Fruit fly (Drosophila melanogaster) whole organism, embryonic: ENCODE results near the gene Sgs5.
A peak's percentile ranks its signal among the peaks of the same experiment; 100 is the strongest.

Experiments
- C15 ChIP-seq: fragments of 200-800 bp; sonication (Bioruptor generic); IDR thresholded peaks from 3 replicates; pipeline ENCODE4 v1.3.6; 2022; ENCODE audit warnings: missing biosample characterization, missing genetic modification characterization
- CG10366 ChIP-seq: fragments of 200-800 bp; sonication (Bioruptor generic); IDR thresholded peaks from 2 replicates; pipeline ENCODE4 v1.3.6; 2022; ENCODE audit warnings: missing biosample characterization, missing genetic modification characterization
- CG10462 ChIP-seq: fragments of 200-800 bp; sonication (Bioruptor generic); optimal IDR thresholded peaks from 2 replicates; lab custom pipeline; 2016; ENCODE audit warnings: missing biosample characterization, missing genetic modification characterization
- CG1233 ChIP-seq: fragments of 200-800 bp; sonication (Bioruptor generic); optimal IDR thresholded peaks from 4 replicates; lab custom pipeline; 2018; ENCODE audit warnings: missing biosample characterization, mild to moderate bottlenecking, missing genetic modification characterization
- CG12391 ChIP-seq: fragments of 200-800 bp; sonication (Bioruptor generic); optimal IDR thresholded peaks from 3 replicates; lab custom pipeline; 2018; ENCODE audit warnings: missing biosample characterization, mild to moderate bottlenecking, missing genetic modification characterization, moderate library complexity
- CG13123 ChIP-seq: fragments of 200-800 bp; sonication (Bioruptor generic); optimal IDR thresholded peaks from 2 replicates; lab custom pipeline; 2016; ENCODE audit warnings: missing biosample characterization, missing genetic modification characterization
- CG13296 ChIP-seq: fragments of 200-800 bp; sonication (Bioruptor generic); optimal IDR thresholded peaks from 3 replicates; lab custom pipeline; 2018; ENCODE audit warnings: missing biosample characterization, mild to moderate bottlenecking, missing genetic modification characterization
- CG13424 ChIP-seq: fragments of 200-800 bp; sonication (Bioruptor generic); optimal IDR thresholded peaks from 2 replicates; lab custom pipeline; 2019; ENCODE audit warnings: missing biosample characterization, mild to moderate bottlenecking, missing genetic modification characterization, moderate library complexity
- CG13894 ChIP-seq: fragments of 200-800 bp; sonication (Bioruptor generic); optimal IDR thresholded peaks from 3 replicates; lab custom pipeline; 2018; ENCODE audit warnings: missing biosample characterization, mild to moderate bottlenecking, missing genetic modification characterization, moderate library complexity
- CG1603 ChIP-seq: fragments of 200-800 bp; sonication (Bioruptor generic); optimal IDR thresholded peaks from 2 replicates; lab custom pipeline; 2019; ENCODE audit warnings: missing biosample characterization, mild to moderate bottlenecking, missing genetic modification characterization, moderate library complexity
- CG17568 ChIP-seq: fragments of 200-800 bp; sonication (Bioruptor generic); optimal IDR thresholded peaks from 2 replicates; lab custom pipeline; 2018; ENCODE audit warnings: missing biosample characterization, mild to moderate bottlenecking, missing genetic modification characterization, moderate library complexity
- CG17829 ChIP-seq: fragments of 200-800 bp; optimal IDR thresholded peaks from 2 replicates; lab custom pipeline; 2019; ENCODE audit warnings: missing biosample characterization, mild to moderate bottlenecking, missing genetic modification characterization, moderate library complexity
- CG18619 ChIP-seq: fragments of 200-800 bp; sonication (Bioruptor generic); optimal IDR thresholded peaks from 3 replicates; lab custom pipeline; 2017; ENCODE audit warnings: missing biosample characterization, mild to moderate bottlenecking, missing genetic modification characterization
- CG30020 ChIP-seq: fragments of 200-800 bp; optimal IDR thresholded peaks from 2 replicates; lab custom pipeline; 2019; ENCODE audit warnings: missing biosample characterization, mild to moderate bottlenecking, missing genetic modification characterization, moderate library complexity
- CG33213 ChIP-seq: fragments of 200-800 bp; sonication (Bioruptor generic); optimal IDR thresholded peaks from 3 replicates; lab custom pipeline; 2016; ENCODE audit warnings: missing biosample characterization, missing genetic modification characterization
- CG3838 ChIP-seq: fragments of 200-800 bp; sonication (Bioruptor generic); optimal IDR thresholded peaks from 3 replicates; lab custom pipeline; 2016; ENCODE audit warnings: missing biosample characterization, missing genetic modification characterization
- CG4617 ChIP-seq: fragments of 200-800 bp; sonication (Bioruptor generic); optimal IDR thresholded peaks from 3 replicates; lab custom pipeline; 2016; ENCODE audit warnings: missing biosample characterization, missing genetic modification characterization, borderline replicate concordance
- CG5180 ChIP-seq: fragments of 200-800 bp; sonication (Bioruptor generic); optimal IDR thresholded peaks from 3 replicates; lab custom pipeline; 2017; ENCODE audit warnings: missing biosample characterization, missing genetic modification characterization, mild to moderate bottlenecking, moderate library complexity, missing genetic modification reagents
- CG8359 ChIP-seq: fragments of 200-800 bp; sonication (Bioruptor generic); optimal IDR thresholded peaks from 2 replicates; lab custom pipeline; 2017; ENCODE audit warnings: missing biosample characterization, mild to moderate bottlenecking, missing genetic modification characterization, borderline replicate concordance
- CG9876 ChIP-seq: fragments of 200-800 bp; sonication (Bioruptor generic); optimal IDR thresholded peaks from 2 replicates; lab custom pipeline; 2016; ENCODE audit warnings: missing biosample characterization, missing genetic modification characterization
- Dfd ChIP-seq, 2 experiments: fragments of >200 bp; optimal IDR thresholded peaks; 2 replicates each; lab custom pipeline; 2017; ENCODE audit warnings: missing biosample characterization in 2 of 2, missing genetic modification characterization in 2 of 2
- Doc2 ChIP-seq: fragments of 200-800 bp; sonication (Bioruptor generic); IDR thresholded peaks from 2 replicates; pipeline ENCODE4 v1.3.6; 2022; ENCODE audit warnings: missing biosample characterization, missing genetic modification characterization
- Fer3 ChIP-seq: fragments of 200-800 bp; sonication (Bioruptor generic); optimal IDR thresholded peaks from 2 replicates; lab custom pipeline; 2018; ENCODE audit warnings: missing biosample characterization, mild to moderate bottlenecking, missing genetic modification characterization, moderate library complexity
- H2.0 ChIP-seq: fragments of 200-800 bp; sonication (Bioruptor generic); IDR thresholded peaks from 2 replicates; pipeline ENCODE4 v1.3.6; 2022; ENCODE audit warnings: missing biosample characterization, missing genetic modification characterization
- HHEX ChIP-seq: fragments of 200-800 bp; sonication (Bioruptor generic); optimal IDR thresholded peaks from 3 replicates; lab custom pipeline; 2017; ENCODE audit warnings: missing biosample characterization, mild to moderate bottlenecking, missing genetic modification characterization, missing genetic modification reagents
- HLH3B ChIP-seq: fragments of 200-800 bp; sonication (Bioruptor generic); IDR thresholded peaks from 2 replicates; pipeline ENCODE4 v1.3.6; 2022; ENCODE audit warnings: missing biosample characterization, missing genetic modification characterization
- Hey ChIP-seq: fragments of 200-800 bp; sonication (Bioruptor generic); optimal IDR thresholded peaks from 3 replicates; lab custom pipeline; 2018; ENCODE audit warnings: missing biosample characterization, mild to moderate bottlenecking, missing genetic modification characterization
- Hr51 ChIP-seq, 2 experiments: fragments of 200-800 bp; sonication (Bioruptor generic); optimal IDR thresholded peaks; 2 replicates in 1 of 2; 3 replicates in 1 of 2; lab custom pipeline; 2016 to 2018; ENCODE audit warnings: missing biosample characterization in 2 of 2, missing genetic modification characterization in 2 of 2, mild to moderate bottlenecking in 1 of 2, moderate library complexity in 1 of 2
- Med ChIP-seq: fragments of 200-800 bp; sonication (Bioruptor generic); peaks from one replicate; lab custom pipeline; 2016; ENCODE audit warnings: missing biosample characterization, missing genetic modification characterization, mild to moderate bottlenecking, inconsistent platforms, moderate library complexity
- NC2β ChIP-seq: fragments of 200-800 bp; sonication (Bioruptor generic); optimal IDR thresholded peaks from 2 replicates; lab custom pipeline; 2016; ENCODE audit warnings: missing biosample characterization, missing genetic modification characterization
- Sin3A ChIP-seq: fragments of >200 bp; optimal IDR thresholded peaks from 2 replicates; lab custom pipeline; 2018
- abd-A ChIP-seq: fragments of 200-800 bp; sonication (Bioruptor generic); optimal IDR thresholded peaks from 3 replicates; lab custom pipeline; 2019; ENCODE audit warnings: missing biosample characterization, mild to moderate bottlenecking, missing genetic modification characterization, moderate library complexity
- br ChIP-seq: fragments of >200 bp; optimal IDR thresholded peaks from 2 replicates; lab custom pipeline; 2017
- cato ChIP-seq: fragments of 200-800 bp; sonication (Bioruptor generic); optimal IDR thresholded peaks from 2 replicates; lab custom pipeline; 2016; ENCODE audit warnings: missing biosample characterization, missing genetic modification characterization, borderline replicate concordance
- chif ChIP-seq, 2 experiments: fragments of 200-800 bp; sonication (Bioruptor generic); optimal IDR thresholded peaks; 3 replicates each; lab custom pipeline; 2016; ENCODE audit warnings: missing biosample characterization in 2 of 2, missing genetic modification characterization in 2 of 2
- chinmo ChIP-seq: fragments of 200-800 bp; sonication (Bioruptor generic); IDR thresholded peaks from 4 replicates; pipeline ENCODE4 v1.3.6; 2022; ENCODE audit warnings: missing biosample characterization, missing genetic modification characterization; ENCODE audit not compliant: partially characterized antibody
- chn ChIP-seq: fragments of 200-800 bp; sonication (Bioruptor generic); optimal IDR thresholded peaks from 2 replicates; lab custom pipeline; 2016; ENCODE audit warnings: missing biosample characterization, missing genetic modification characterization
- cwo ChIP-seq: fragments of 200-800 bp; sonication (Bioruptor generic); optimal IDR thresholded peaks from 3 replicates; lab custom pipeline; 2017; ENCODE audit warnings: missing biosample characterization, missing genetic modification characterization, mild to moderate bottlenecking, moderate library complexity, missing genetic modification reagents
- dati ChIP-seq: fragments of 200-800 bp; sonication (Bioruptor generic); IDR thresholded peaks from 2 replicates; pipeline ENCODE4 v1.3.6; 2022; ENCODE audit warnings: missing biosample characterization, missing genetic modification characterization
- fd96Cb ChIP-seq: fragments of 200-800 bp; sonication (Bioruptor generic); optimal IDR thresholded peaks from 2 replicates; lab custom pipeline; 2018; ENCODE audit warnings: missing biosample characterization, mild to moderate bottlenecking, missing genetic modification characterization, moderate library complexity
- her ChIP-seq: fragments of 200-800 bp; sonication (Bioruptor generic); optimal IDR thresholded peaks from 2 replicates; lab custom pipeline; 2016; ENCODE audit warnings: missing biosample characterization, missing genetic modification characterization
- org-1 ChIP-seq: fragments of 200-800 bp; sonication (Bioruptor generic); optimal IDR thresholded peaks from 2 replicates; lab custom pipeline; 2017; ENCODE audit warnings: missing biosample characterization, missing genetic modification characterization
- rib ChIP-seq: fragments of 200-800 bp; sonication (Bioruptor generic); IDR thresholded peaks from 2 replicates; pipeline ENCODE4 v1.3.6; 2022; ENCODE audit warnings: missing biosample characterization, missing genetic modification characterization
- salm ChIP-seq: fragments of 200-800 bp; sonication (Bioruptor generic); optimal IDR thresholded peaks from 2 replicates; lab custom pipeline; 2018; ENCODE audit warnings: missing biosample characterization, mild to moderate bottlenecking, missing genetic modification characterization
- sc ChIP-seq, 3 experiments: fragments of >200 bp in 2 of 3; fragments of 200-800 bp in 1 of 3; sonication (Bioruptor generic) in 1 of 3; optimal IDR thresholded peaks; 2 replicates in 2 of 3; 3 replicates in 1 of 3; lab custom pipeline; 2017; ENCODE audit warnings: mild to moderate bottlenecking in 1 of 3, missing biosample characterization in 1 of 3, missing genetic modification characterization in 1 of 3, missing genetic modification reagents in 1 of 3
- slp2 ChIP-seq: fragments of 200-800 bp; sonication (Bioruptor generic); optimal IDR thresholded peaks from 2 replicates; lab custom pipeline; 2016; ENCODE audit warnings: missing biosample characterization, missing genetic modification characterization
- twi ChIP-seq: fragments of 200-800 bp; optimal IDR thresholded peaks from 2 replicates; lab custom pipeline; 2019; ENCODE audit warnings: missing biosample characterization, mild to moderate bottlenecking, missing genetic modification characterization, moderate library complexity
- unc-4 ChIP-seq: fragments of 200-800 bp; sonication (Bioruptor generic); IDR thresholded peaks from 2 replicates; pipeline ENCODE4 v1.3.6; 2022; ENCODE audit warnings: missing biosample characterization, missing genetic modification characterization; ENCODE audit not compliant: partially characterized antibody
- z ChIP-seq: fragments of 200-800 bp; sonication (Bioruptor generic); IDR thresholded peaks from 3 replicates; pipeline ENCODE4 v1.3.6; 2022; ENCODE audit warnings: missing biosample characterization, missing genetic modification characterization

Sgs5 gene

dm6 chr3R:17550827-17551468 is 44.2 kb upstream of the Sgs5 start (continued):
- no peak for TF ChIP-seq CG3838 (GFP tag; lab: Kevin White, UChicago)
- TF ChIP-seq CG10462 = peak; percentile 57
- TF ChIP-seq CG13424 (tag; lab: Kevin White, UChicago) = peak; percentile 51
- TF ChIP-seq CG9876 (GFP tag; lab: Kevin White, UChicago) = peak; percentile 13
- TF ChIP-seq CG8359 (GFP tag; lab: Kevin White, UChicago) = peak; percentile 18
- TF ChIP-seq CG10366 (GFP tag; lab: Robert Waterston, UW) = no peak; the same call in 1 of the 2 replicates
- TF ChIP-seq CG13296 = no peak
- TF ChIP-seq Med = peak; percentile 90
- TF ChIP-seq HHEX (GFP tag; lab: Kevin White, UChicago) = no peak
- TF ChIP-seq Hr51 (GFP tag; optimal IDR thresholded peaks at IDR 0.05; lab: Kevin White, UChicago) = no peak
- TF ChIP-seq CG12391 (tag; lab: Kevin White, UChicago) = peak; percentile 70
- no peak for TF ChIP-seq Dfd (GFP tag; optimal IDR thresholded peaks at IDR 0.05; lab: Kevin White, UChicago)
- TF ChIP-seq dati (GFP tag; lab: Robert Waterston, UW) = no peak
- TF ChIP-seq CG17829 = peak; percentile 63
- peak; percentile 84 for TF ChIP-seq CG1603
- TF ChIP-seq CG5180 (GFP tag; lab: Kevin White, UChicago) = no peak
- TF ChIP-seq CG13894 (tag; lab: Kevin White, UChicago) = no peak
- peak; percentile 50 for TF ChIP-seq fd96Cb
- TF ChIP-seq rib (GFP tag; lab: Robert Waterston, UW) = no peak
- no peak for TF ChIP-seq C15 (GFP tag; lab: Robert Waterston, UW)
- no peak for TF ChIP-seq Doc2 (GFP tag; lab: Robert Waterston, UW)
- no peak for TF ChIP-seq abd-A (tag; lab: Kevin White, UChicago)
- TF ChIP-seq salm = peak; percentile 2
- no peak for TF ChIP-seq CG4617 (GFP tag; lab: Kevin White, UChicago)
- TF ChIP-seq CG17568 (GFP tag; lab: Kevin White, UChicago) = no peak
- TF ChIP-seq cato = no peak
- peak; percentile 42 to 77 for TF ChIP-seq chif (GFP tag; optimal IDR thresholded peaks at IDR 0.05; lab: Kevin White, UChicago)
- no peak for TF ChIP-seq CG18619 (GFP tag; lab: Kevin White, UChicago)
- TF ChIP-seq CG13123 (GFP tag; lab: Kevin White, UChicago) = no peak
- TF ChIP-seq HLH3B (GFP tag; lab: Robert Waterston, UW) = peak; percentile 39; the same call in 1 of the 2 replicates
- TF ChIP-seq Sin3A = no peak
- no peak for TF ChIP-seq chinmo (GFP tag; lab: Robert Waterston, UW)
- peak; percentile 35 for TF ChIP-seq slp2
- TF ChIP-seq twi (tag; lab: Kevin White, UChicago) = peak; percentile 39
- peak; percentile 37 for TF ChIP-seq org-1 (GFP tag; lab: Kevin White, UChicago)
- no peak for TF ChIP-seq z (GFP tag; lab: Robert Waterston, UW)
- TF ChIP-seq sc (optimal IDR thresholded peaks at IDR 0.05; lab: Kevin White, UChicago) = no peak
- TF ChIP-seq sc (GFP tag; optimal IDR thresholded peaks at IDR 0.05; lab: Kevin White, UChicago) = peak; percentile 36
- TF ChIP-seq unc-4 = no peak
- TF ChIP-seq CG33213 (GFP tag; lab: Kevin White, UChicago) = peak; percentile 36
- peak; percentile 39 for TF ChIP-seq chn (GFP tag; lab: Kevin White, UChicago)
- TF ChIP-seq NC2β (GFP tag; lab: Kevin White, UChicago) = peak; percentile 63
- TF ChIP-seq Fer3 (tag; lab: Kevin White, UChicago) = peak; percentile 4
- no peak for TF ChIP-seq CG30020 (tag; lab: Kevin White, UChicago)
- no peak for TF ChIP-seq br
- no peak for TF ChIP-seq Hey
- TF ChIP-seq her (GFP tag; lab: Kevin White, UChicago) = peak; percentile 33
- TF ChIP-seq CG1233 = peak; percentile 33
- peak; percentile 12 for TF ChIP-seq cwo (GFP tag; lab: Kevin White, UChicago)
- TF ChIP-seq H2.0 (GFP tag; lab: Robert Waterston, UW) = no peak
